Worm (Caenorhabditis elegans): ENCODE data around the gene clc-28.
"Not testable (repeated sequence)": the region's sequence is repeated elsewhere in the genome, so short reads cannot be mapped to it uniquely, and the experiment has no call there.

clc-28 gene

ce11 chrIII:8347822-8348221 lies 8.6 kb upstream of the clc-28 start, which contains the start of gene clc-29:
clc-29 (minus strand) TSS chrIII:8347922.
- TF ChIP-seq him-1, dao-5, W03F9.2 (tag; optimal IDR thresholded peaks at IDR 0.05): not testable (repeated sequence)

- TF ChIP-seq him-1, W03F9.2, dao-5 (tag; optimal IDR thresholded peaks at IDR 0.05): not testable (repeated sequence)
Measured at ce11 chrIII:8344283-8344682, 5.0 kb upstream of the clc-28 start, which contains the start of gene ZC262.7. ZC262.7 (minus strand) TSS chrIII:8344336.

- TF ChIP-seq him-1 (tag; optimal IDR thresholded peaks at IDR 0.05), result no peak
- TF ChIP-seq W03F9.2 (tag; optimal IDR thresholded peaks at IDR 0.05), result no peak
- TF ChIP-seq dao-5 (tag; optimal IDR thresholded peaks at IDR 0.05), result no peak
Measured at ce11 chrIII:8334432-8334831, 4.8 kb downstream of the clc-28 start, which contains the start of gene ZC262.4. ZC262.4 (minus strand) TSS chrIII:8334532.

- peak; percentile 19 for TF ChIP-seq W03F9.2 (tag; optimal IDR thresholded peaks at IDR 0.05)
- no peak for TF ChIP-seq dao-5 (tag; optimal IDR thresholded peaks at IDR 0.05)
- TF ChIP-seq him-1 (tag; optimal IDR thresholded peaks at IDR 0.05), result no peak
Measured at ce11 chrIII:8331779-8332178, 7.5 kb downstream of the clc-28 start, which contains the start of the genes mrps-18A and ZC262.2. mrps-18A (minus strand) TSS chrIII:8331919. ZC262.2 (plus strand) TSS chrIII:8332062.

ce11 chrIII:8331211-8331610 lies 8.1 kb downstream of the clc-28 start, which contains the start of gene iglr-2:
iglr-2 (minus strand) TSS chrIII:8331311.
- TF ChIP-seq W03F9.2 (tag; optimal IDR thresholded peaks at IDR 0.05) (no peak), him-1 (tag; optimal IDR thresholded peaks at IDR 0.05) (no peak), dao-5 (tag; optimal IDR thresholded peaks at IDR 0.05) (no peak)

ce11 chrIII:8325574-8326513 lies 13.4 kb downstream of the clc-28 start, which contains the start of gene ZC262.13:
ZC262.13 (plus strand) TSS chrIII:8326214.
- no peak for TF ChIP-seq dao-5 (tag; optimal IDR thresholded peaks at IDR 0.05)
- no peak for TF ChIP-seq W03F9.2 (tag; optimal IDR thresholded peaks at IDR 0.05)
- TF ChIP-seq him-1 (tag; optimal IDR thresholded peaks at IDR 0.05), result no peak

ce11 chrIII:8324412-8324811 lies 14.9 kb downstream of the clc-28 start, which contains the start of gene F10E9.12:
F10E9.12 (plus strand) TSS chrIII:8324542.
- TF ChIP-seq dao-5 (tag; optimal IDR thresholded peaks at IDR 0.05), result no peak
- no peak for TF ChIP-seq him-1 (tag; optimal IDR thresholded peaks at IDR 0.05)
- TF ChIP-seq W03F9.2 (tag; optimal IDR thresholded peaks at IDR 0.05), result no peak

- no peak for TF ChIP-seq him-1 (tag; optimal IDR thresholded peaks at IDR 0.05)
- TF ChIP-seq W03F9.2 (tag; optimal IDR thresholded peaks at IDR 0.05), result no peak
- TF ChIP-seq dao-5 (tag; optimal IDR thresholded peaks at IDR 0.05), result no peak
Measured at ce11 chrIII:8322645-8323213, 16.5 kb downstream of the clc-28 start, which contains the start of gene F10E9.1. F10E9.1 (plus strand) TSS chrIII:8323163.

- TF ChIP-seq dao-5 (tag; optimal IDR thresholded peaks at IDR 0.05), result no peak
- no peak for TF ChIP-seq W03F9.2 (tag; optimal IDR thresholded peaks at IDR 0.05)
- TF ChIP-seq him-1 (tag; optimal IDR thresholded peaks at IDR 0.05), result no peak
Measured at ce11 chrIII:8321225-8321624, 18.0 kb downstream of the clc-28 start.

- TF ChIP-seq W03F9.2 (tag; optimal IDR thresholded peaks at IDR 0.05), result no peak
- no peak for TF ChIP-seq dao-5 (tag; optimal IDR thresholded peaks at IDR 0.05)
- TF ChIP-seq him-1 (tag; optimal IDR thresholded peaks at IDR 0.05), result no peak
Measured at ce11 chrIII:8320183-8320582, 19.1 kb downstream of the clc-28 start, which contains the start of gene F10E9.10. F10E9.10 (minus strand) TSS chrIII:8320283.

- TF ChIP-seq W03F9.2 (tag; optimal IDR thresholded peaks at IDR 0.05) (peak; percentile 80), dao-5 (tag; optimal IDR thresholded peaks at IDR 0.05) (no peak)
Measured at ce11 chrIII:8319100-8319499, 20.2 kb downstream of the clc-28 start, which contains the start of gene F10E9.11. F10E9.11 (minus strand) TSS chrIII:8319260.

ce11 chrIII:8318488-8318887 lies 20.8 kb downstream of the clc-28 start, which contains the start of gene sas-4:
sas-4 (minus strand) TSS chrIII:8318588.
- TF ChIP-seq him-1 (tag; optimal IDR thresholded peaks at IDR 0.05) (no peak), W03F9.2 (tag; optimal IDR thresholded peaks at IDR 0.05) (no peak), dao-5 (tag; optimal IDR thresholded peaks at IDR 0.05) (no peak)

- TF ChIP-seq him-1 (tag; optimal IDR thresholded peaks at IDR 0.05) (no peak), W03F9.2 (tag; optimal IDR thresholded peaks at IDR 0.05) (no peak), dao-5 (tag; optimal IDR thresholded peaks at IDR 0.05) (no peak)
Measured at ce11 chrIII:8312393-8312792, 26.9 kb downstream of the clc-28 start, which contains the start of gene F10E9.2. F10E9.2 (plus strand) TSS chrIII:8312693.
